Fruit fly (Drosophila melanogaster) whole organism, prepupa: ENCODE measurements around the gene CG8915.

Experiments
- Blimp-1 ChIP-seq: fragments of 200-800 bp; sonication (Bioruptor generic); optimal IDR thresholded peaks from 3 replicates; lab custom pipeline; 2017; ENCODE audit warnings: missing biosample characterization, missing genetic modification characterization, mild to moderate bottlenecking, moderate library complexity, missing genetic modification reagents
- CG11294 ChIP-seq: fragments of 200-800 bp; sonication (Bioruptor generic); IDR thresholded peaks from 2 replicates; pipeline ENCODE4 v1.3.6; 2022; ENCODE audit warnings: missing biosample characterization, missing genetic modification characterization
- CG11762 ChIP-seq: fragments of 200-800 bp; sonication (Bioruptor generic); optimal IDR thresholded peaks from 3 replicates; lab custom pipeline; 2016; ENCODE audit warnings: missing biosample characterization, missing genetic modification characterization; ENCODE audit not compliant: insufficient read depth
- CG11902 ChIP-seq: fragments of 200-800 bp; sonication (Bioruptor generic); optimal IDR thresholded peaks from 3 replicates; lab custom pipeline; 2016; ENCODE audit warnings: missing biosample characterization, missing genetic modification characterization
- CG15336 ChIP-seq: fragments of 200-800 bp; sonication (Bioruptor generic); IDR thresholded peaks from 2 replicates; pipeline ENCODE4 v1.3.6; 2022; ENCODE audit warnings: missing biosample characterization, missing genetic modification characterization
- CG1621 ChIP-seq: fragments of 200-800 bp; sonication (Bioruptor generic); optimal IDR thresholded peaks from 3 replicates; lab custom pipeline; 2018; ENCODE audit warnings: missing biosample characterization, mild to moderate bottlenecking, missing genetic modification characterization
- CG16779 ChIP-seq: fragments of 200-800 bp; sonication (Bioruptor generic); optimal IDR thresholded peaks from 3 replicates; lab custom pipeline; 2017; ENCODE audit warnings: missing biosample characterization, mild to moderate bottlenecking, missing genetic modification characterization
- CG3032 ChIP-seq: fragments of 200-800 bp; optimal IDR thresholded peaks from 2 replicates; lab custom pipeline; 2019; ENCODE audit warnings: missing biosample characterization, mild to moderate bottlenecking, missing genetic modification characterization, moderate library complexity
- CG31627 ChIP-seq: fragments of 200-800 bp; sonication (Bioruptor generic); optimal IDR thresholded peaks from 3 replicates; lab custom pipeline; 2016; ENCODE audit warnings: missing biosample characterization, missing genetic modification characterization
- CG32006 ChIP-seq: fragments of 200-800 bp; sonication (Bioruptor generic); optimal IDR thresholded peaks from 3 replicates; lab custom pipeline; 2017; ENCODE audit warnings: missing biosample characterization, mild to moderate bottlenecking, missing genetic modification characterization
- CG34406 ChIP-seq: fragments of 200-800 bp; sonication (Bioruptor generic); optimal IDR thresholded peaks from 3 replicates; lab custom pipeline; 2016; ENCODE audit warnings: missing biosample characterization, missing genetic modification characterization
- CG3919 ChIP-seq: fragments of 200-800 bp; sonication (Bioruptor generic); optimal IDR thresholded peaks from 3 replicates; lab custom pipeline; 2016; ENCODE audit warnings: missing biosample characterization, missing genetic modification characterization
- CG4318 ChIP-seq: fragments of 200-800 bp; sonication (Bioruptor generic); optimal IDR thresholded peaks from 3 replicates; lab custom pipeline; 2017; ENCODE audit warnings: missing biosample characterization, mild to moderate bottlenecking, missing genetic modification characterization
- CG6163 ChIP-seq: fragments of 200-800 bp; sonication (Bioruptor generic); IDR thresholded peaks from 3 replicates; pipeline ENCODE4 v1.3.6; 2022; ENCODE audit warnings: missing biosample characterization, missing genetic modification characterization
- CG6276 ChIP-seq: fragments of 200-800 bp; sonication (Bioruptor generic); optimal IDR thresholded peaks from 2 replicates; lab custom pipeline; 2017; ENCODE audit warnings: missing biosample characterization, mild to moderate bottlenecking, missing genetic modification characterization
- CG6808 ChIP-seq: fragments of 200-800 bp; sonication (Bioruptor generic); optimal IDR thresholded peaks from 3 replicates; lab custom pipeline; 2017; ENCODE audit warnings: missing biosample characterization, missing genetic modification characterization, mild to moderate bottlenecking, moderate library complexity, missing genetic modification reagents
- CG6854 ChIP-seq: fragments of 200-800 bp; sonication (Bioruptor generic); optimal IDR thresholded peaks from 2 replicates; lab custom pipeline; 2017; ENCODE audit warnings: missing biosample characterization, mild to moderate bottlenecking, missing genetic modification characterization
- CG7368 ChIP-seq: fragments of 200-800 bp; sonication (Bioruptor generic); optimal IDR thresholded peaks from 3 replicates; lab custom pipeline; 2016; ENCODE audit warnings: missing biosample characterization, missing genetic modification characterization
- CG8119 ChIP-seq: fragments of 200-800 bp; sonication (Bioruptor generic); IDR thresholded peaks from 3 replicates; pipeline ENCODE4 v1.3.6; 2022; ENCODE audit warnings: missing biosample characterization, missing genetic modification characterization
- CG8319 ChIP-seq: fragments of 200-800 bp; sonication (Bioruptor generic); optimal IDR thresholded peaks from 3 replicates; lab custom pipeline; 2016; ENCODE audit warnings: missing biosample characterization, missing genetic modification characterization
- CG8632 ChIP-seq: fragments of 200-800 bp; sonication (Bioruptor generic); optimal IDR thresholded peaks from 3 replicates; lab custom pipeline; 2016; ENCODE audit warnings: missing biosample characterization, missing genetic modification characterization
- CG9139 ChIP-seq: fragments of 200-800 bp; sonication (Bioruptor generic); optimal IDR thresholded peaks from 3 replicates; lab custom pipeline; 2017; ENCODE audit warnings: missing biosample characterization, mild to moderate bottlenecking, missing genetic modification characterization
- Eip75B ChIP-seq: fragments of 200-800 bp; sonication (Bioruptor generic); optimal IDR thresholded peaks from 3 replicates; lab custom pipeline; 2016; ENCODE audit warnings: missing biosample characterization, missing genetic modification characterization
- Eip93F ChIP-seq: fragments of 200-800 bp; sonication (Bioruptor generic); optimal IDR thresholded peaks from 2 replicates; lab custom pipeline; 2016; ENCODE audit warnings: missing biosample characterization, mild to moderate bottlenecking, missing genetic modification characterization
- Ets21C ChIP-seq: fragments of 200-800 bp; sonication (Bioruptor generic); optimal IDR thresholded peaks from 3 replicates; lab custom pipeline; 2016; ENCODE audit warnings: missing biosample characterization, missing genetic modification characterization
- Ets96B ChIP-seq: fragments of 200-800 bp; optimal IDR thresholded peaks from 2 replicates; lab custom pipeline; 2019; ENCODE audit warnings: missing biosample characterization, mild to moderate bottlenecking, missing genetic modification characterization, moderate library complexity
- Hr38 ChIP-seq: sonication (Bioruptor generic); optimal IDR thresholded peaks from 2 replicates; lab custom pipeline; 2016; ENCODE audit warnings: missing biosample characterization, missing genetic modification characterization
- Hr39 ChIP-seq: fragments of 200-800 bp; sonication (Bioruptor generic); optimal IDR thresholded peaks from 2 replicates; lab custom pipeline; 2016; ENCODE audit warnings: missing biosample characterization, missing genetic modification characterization
- Hr4 ChIP-seq: fragments of 200-800 bp; sonication (Bioruptor generic); optimal IDR thresholded peaks from 3 replicates; lab custom pipeline; 2016; ENCODE audit warnings: missing biosample characterization, missing genetic modification characterization
- Lpt ChIP-seq: fragments of 200-800 bp; sonication (Bioruptor generic); optimal IDR thresholded peaks from 3 replicates; lab custom pipeline; 2016; ENCODE audit warnings: missing biosample characterization, missing genetic modification characterization
- OdsH ChIP-seq: fragments of 200-800 bp; sonication (Bioruptor generic); optimal IDR thresholded peaks from 3 replicates; lab custom pipeline; 2016; ENCODE audit warnings: missing biosample characterization, missing genetic modification characterization
- Smox ChIP-seq: fragments of 200-800 bp; sonication (Bioruptor generic); optimal IDR thresholded peaks from 3 replicates; lab custom pipeline; 2016; ENCODE audit warnings: missing biosample characterization, missing genetic modification characterization
- Sox15 ChIP-seq: fragments of 200-800 bp; sonication (Bioruptor generic); optimal IDR thresholded peaks from 3 replicates; lab custom pipeline; 2016; ENCODE audit warnings: missing biosample characterization, missing genetic modification characterization
- achi ChIP-seq: fragments of 200-800 bp; sonication (Bioruptor generic); optimal IDR thresholded peaks from 3 replicates; lab custom pipeline; 2016; ENCODE audit warnings: missing biosample characterization, missing genetic modification characterization
- acj6 ChIP-seq: fragments of 200-800 bp; sonication (Bioruptor generic); optimal IDR thresholded peaks from 3 replicates; lab custom pipeline; 2016; ENCODE audit warnings: missing biosample characterization, missing genetic modification characterization
- cyc ChIP-seq: fragments of 200-800 bp; sonication (Bioruptor generic); optimal IDR thresholded peaks from 3 replicates; lab custom pipeline; 2016; ENCODE audit warnings: missing biosample characterization, missing genetic modification characterization
- dsx ChIP-seq: fragments of 200-800 bp; optimal IDR thresholded peaks from 3 replicates; lab custom pipeline; 2019; ENCODE audit warnings: missing biosample characterization, mild to moderate bottlenecking, missing genetic modification characterization, moderate library complexity; ENCODE audit not compliant: poor library complexity, severe bottlenecking
- esn ChIP-seq: fragments of 200-800 bp; sonication (Bioruptor generic); optimal IDR thresholded peaks from 2 replicates; lab custom pipeline; 2016; ENCODE audit warnings: missing biosample characterization, mild to moderate bottlenecking, missing genetic modification characterization, moderate library complexity
- fkh ChIP-seq: fragments of 200-800 bp; sonication (Bioruptor generic); optimal IDR thresholded peaks from 3 replicates; lab custom pipeline; 2017; ENCODE audit warnings: missing biosample characterization, mild to moderate bottlenecking, missing genetic modification characterization, moderate library complexity
- lz ChIP-seq: fragments of 200-800 bp; sonication (Bioruptor generic); optimal IDR thresholded peaks from 3 replicates; lab custom pipeline; 2016; ENCODE audit warnings: missing biosample characterization, missing genetic modification characterization
- net ChIP-seq: fragments of 200-800 bp; sonication (Bioruptor generic); optimal IDR thresholded peaks from 3 replicates; lab custom pipeline; 2016; ENCODE audit warnings: missing biosample characterization, missing genetic modification characterization
- pdm3 ChIP-seq: fragments of 200-800 bp; sonication (Bioruptor generic); optimal IDR thresholded peaks from 3 replicates; lab custom pipeline; 2016; ENCODE audit warnings: missing biosample characterization, missing genetic modification characterization
- salr ChIP-seq, 2 experiments: fragments of 200-800 bp; sonication (Bioruptor generic); optimal IDR thresholded peaks; 3 replicates each; lab custom pipeline; 2016 to 2018; ENCODE audit warnings: missing biosample characterization in 2 of 2, missing genetic modification characterization in 2 of 2, mild to moderate bottlenecking in 1 of 2
- spab ChIP-seq: fragments of 200-800 bp; sonication (Bioruptor generic); optimal IDR thresholded peaks from 2 replicates; lab custom pipeline; 2017; ENCODE audit warnings: missing biosample characterization, mild to moderate bottlenecking, missing genetic modification characterization, missing genetic modification reagents
- ss ChIP-seq, 2 experiments: fragments of 200-800 bp; sonication (Bioruptor generic); optimal IDR thresholded peaks; 2 replicates in 1 of 2; 3 replicates in 1 of 2; lab custom pipeline; 2017 to 2018; ENCODE audit warnings: mild to moderate bottlenecking in 2 of 2, missing biosample characterization in 2 of 2, missing genetic modification characterization in 2 of 2, moderate library complexity in 1 of 2
- topi ChIP-seq: fragments of 200-800 bp; sonication (Bioruptor generic); optimal IDR thresholded peaks from 3 replicates; lab custom pipeline; 2016; ENCODE audit warnings: missing biosample characterization, missing genetic modification characterization
- vri ChIP-seq: fragments of 200-800 bp; sonication (Bioruptor generic); optimal IDR thresholded peaks from 3 replicates; lab custom pipeline; 2016; ENCODE audit warnings: missing biosample characterization, mild to moderate bottlenecking, missing genetic modification characterization

CG8915 gene

DNA sequence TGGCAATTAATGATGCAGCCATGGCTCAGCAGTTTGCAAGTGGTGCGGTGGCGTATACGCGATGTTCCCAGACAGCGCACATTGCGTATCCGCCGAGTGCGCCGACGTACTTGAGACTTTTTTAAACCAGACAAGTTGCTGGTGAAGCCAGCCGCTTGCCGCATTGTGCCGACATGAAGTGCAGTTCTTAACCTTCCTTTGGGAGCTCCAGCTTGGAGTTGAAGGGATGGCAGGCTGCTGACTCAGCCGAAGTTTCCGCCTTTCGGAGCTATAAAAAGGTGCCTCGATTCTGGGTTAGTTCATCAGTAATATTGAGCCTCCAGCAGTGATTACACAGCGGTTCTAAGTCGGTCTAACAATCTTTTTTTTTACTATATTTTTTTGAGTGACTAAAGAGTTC is 23.7 kb downstream of the CG8915 start, which contains the start of gene CG5172:
TSS of gene CG5172 (plus strand) at position 301 of the 400 bp plus-strand sequence.
- TF ChIP-seq pdm3 (GFP tag; lab: Kevin White, UChicago) = no peak
- TF ChIP-seq Sox15 (GFP tag; lab: Kevin White, UChicago) = no peak
- TF ChIP-seq net = no peak
- TF ChIP-seq CG15336 (GFP tag; lab: Robert Waterston, UW) = no peak
- TF ChIP-seq Eip93F (GFP tag; lab: Kevin White, UChicago) = no peak
- TF ChIP-seq spab (GFP tag; lab: Kevin White, UChicago) = no peak
- TF ChIP-seq Lpt (GFP tag; lab: Kevin White, UChicago) = no peak
- no peak for TF ChIP-seq Ets21C (GFP tag; lab: Kevin White, UChicago)
- no peak for TF ChIP-seq CG16779 (tag; lab: Kevin White, UChicago)

DNA sequence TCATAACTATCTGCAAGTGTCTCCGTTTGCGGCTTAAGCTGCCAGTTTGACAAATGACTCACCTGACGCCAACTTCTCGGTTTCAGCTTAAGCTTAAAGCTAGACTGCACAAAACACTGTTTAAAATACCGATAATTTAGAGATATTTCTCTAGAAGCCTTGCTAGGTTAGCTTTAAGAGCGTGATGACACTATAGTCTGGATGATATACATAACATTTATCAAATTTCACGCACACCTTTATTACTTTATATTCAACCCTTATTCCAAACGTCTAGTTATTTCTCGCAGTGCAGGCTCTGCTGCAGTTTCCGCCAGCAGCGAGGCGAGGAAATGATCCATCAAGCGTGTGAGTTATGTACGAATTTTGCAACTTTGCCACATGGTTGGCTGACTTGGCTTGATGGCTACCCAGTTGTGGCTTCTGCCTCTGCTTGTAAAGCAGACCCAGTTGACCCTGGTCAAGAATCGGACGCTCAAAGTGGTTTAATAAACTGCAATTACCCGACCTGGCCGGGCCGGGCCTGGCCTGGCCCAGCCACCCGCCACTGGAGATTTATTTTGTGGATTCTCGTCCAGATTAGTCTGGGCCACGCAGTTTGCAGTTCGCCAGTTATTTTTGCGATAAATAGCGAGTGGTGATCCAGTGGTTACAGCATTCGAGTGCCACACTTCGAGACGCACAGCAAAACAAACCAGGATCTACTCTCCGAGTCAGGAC is 26.4 kb downstream of the CG8915 start, which contains the start of gene CG12998:
TSS of gene CG12998 (plus strand) at position 436 of the 720 bp plus-strand sequence.
- TF ChIP-seq CG31627 (GFP tag; lab: Kevin White, UChicago) (no peak), Hr38 (GFP tag; lab: Kevin White, UChicago) (no peak), CG8632 (GFP tag; lab: Kevin White, UChicago) (peak; percentile 29), salr (GFP tag; optimal IDR thresholded peaks at IDR 0.05; lab: Kevin White, UChicago) (no peak), fkh (no peak), CG11762 (GFP tag; lab: Kevin White, UChicago) (peak; percentile 8), Ets96B (tag; lab: Kevin White, UChicago) (peak; percentile 34), Lpt (GFP tag; lab: Kevin White, UChicago) (no peak), CG15336 (GFP tag; lab: Robert Waterston, UW) (peak; percentile 54), CG3919 (GFP tag; lab: Kevin White, UChicago) (peak; percentile 45), topi (GFP tag; lab: Kevin White, UChicago) (no peak), CG1621 (tag; lab: Kevin White, UChicago) (peak; percentile 15), CG34406 (no peak), CG7368 (no peak), CG6854 (GFP tag; lab: Kevin White, UChicago) (no peak), net (peak; percentile 45), CG3032 (tag; lab: Kevin White, UChicago) (no peak), CG8119 (peak; percentile 40; the same call in 2 of the 3 replicates), CG6276 (GFP tag; lab: Kevin White, UChicago) (peak; percentile 3), vri (no peak), CG6163 (GFP tag; lab: Robert Waterston, UW) (peak; percentile 64), CG8319 (GFP tag; lab: Kevin White, UChicago) (no peak), Hr39 (GFP tag; lab: Kevin White, UChicago) (no peak), ss (GFP tag; optimal IDR thresholded peaks at IDR 0.05; lab: Kevin White, UChicago) (peak in 1 of 2 experiments; percentile 64), lz (GFP tag; lab: Kevin White, UChicago) (no peak), Eip93F (GFP tag; lab: Kevin White, UChicago) (no peak), cyc (GFP tag; lab: Kevin White, UChicago) (no peak), CG11902 (no peak), Sox15 (GFP tag; lab: Kevin White, UChicago) (no peak), esn (no peak), CG32006 (GFP tag; lab: Kevin White, UChicago) (peak; percentile 53), achi (peak; percentile 24), CG6808 (GFP tag; lab: Kevin White, UChicago) (peak; percentile 25), CG11294 (GFP tag; lab: Robert Waterston, UW) (no peak), dsx (GFP tag; lab: Kevin White, UChicago) (peak; percentile 12), Blimp-1 (GFP tag; lab: Kevin White, UChicago) (no peak), CG9139 (GFP tag; lab: Kevin White, UChicago) (no peak), CG16779 (tag; lab: Kevin White, UChicago) (no peak), OdsH (GFP tag; lab: Kevin White, UChicago) (peak; percentile 38), Smox (GFP tag; lab: Kevin White, UChicago) (no peak), Hr4 (GFP tag; lab: Kevin White, UChicago) (peak; percentile 38), acj6 (GFP tag; lab: Kevin White, UChicago) (peak; percentile 33), CG4318 (GFP tag; lab: Kevin White, UChicago) (no peak), Eip75B (no peak)
